Fruit fly (Drosophila melanogaster) whole organism, embryonic: ENCODE measurements around the gene CG6443.

Source experiments
- Adf1 ChIP-seq: fragments of 200-800 bp; sonication (Bioruptor generic); IDR thresholded peaks from 2 replicates; pipeline ENCODE4 v1.3.6; 2022; ENCODE audit warnings: missing biosample characterization, missing genetic modification characterization
- Atf6 ChIP-seq: fragments of 200-800 bp; sonication (Bioruptor generic); IDR thresholded peaks from 2 replicates; pipeline ENCODE4 v1.3.6; 2022; ENCODE audit warnings: missing biosample characterization, missing genetic modification characterization
- BtbVII ChIP-seq: fragments of 200-800 bp; sonication (Bioruptor generic); optimal IDR thresholded peaks from 3 replicates; lab custom pipeline; 2017; ENCODE audit warnings: missing biosample characterization, mild to moderate bottlenecking, missing genetic modification characterization
- C15 ChIP-seq: fragments of 200-800 bp; sonication (Bioruptor generic); IDR thresholded peaks from 3 replicates; pipeline ENCODE4 v1.3.6; 2022; ENCODE audit warnings: missing biosample characterization, missing genetic modification characterization
- CG10147 ChIP-seq: fragments of 200-800 bp; sonication (Bioruptor generic); optimal IDR thresholded peaks from 2 replicates; lab custom pipeline; 2019; ENCODE audit warnings: missing biosample characterization, mild to moderate bottlenecking, missing genetic modification characterization, moderate library complexity
- CG10267 ChIP-seq: fragments of 200-800 bp; sonication (Bioruptor generic); optimal IDR thresholded peaks from 2 replicates; lab custom pipeline; 2018; ENCODE audit warnings: missing biosample characterization, mild to moderate bottlenecking, missing genetic modification characterization, moderate library complexity
- CG10321 ChIP-seq: fragments of 200-800 bp; sonication (Bioruptor generic); IDR thresholded peaks from 2 replicates; pipeline ENCODE4 v1.3.6; 2022; ENCODE audit warnings: missing biosample characterization, missing genetic modification characterization
- CG10366 ChIP-seq: fragments of 200-800 bp; sonication (Bioruptor generic); IDR thresholded peaks from 2 replicates; pipeline ENCODE4 v1.3.6; 2022; ENCODE audit warnings: missing biosample characterization, missing genetic modification characterization
- CG11247 ChIP-seq: fragments of 200-800 bp; sonication (Bioruptor generic); IDR thresholded peaks from 2 replicates; pipeline ENCODE4 v1.3.6; 2022; ENCODE audit warnings: missing biosample characterization, missing genetic modification characterization
- CG17568 ChIP-seq: fragments of 200-800 bp; sonication (Bioruptor generic); optimal IDR thresholded peaks from 2 replicates; lab custom pipeline; 2018; ENCODE audit warnings: missing biosample characterization, mild to moderate bottlenecking, missing genetic modification characterization, moderate library complexity
- CG17802 ChIP-seq: fragments of 200-800 bp; sonication (Bioruptor generic); optimal IDR thresholded peaks from 2 replicates; lab custom pipeline; 2018; ENCODE audit warnings: missing biosample characterization, mild to moderate bottlenecking, missing genetic modification characterization, moderate library complexity
- CG31388 ChIP-seq: fragments of 200-800 bp; sonication (Bioruptor generic); optimal IDR thresholded peaks from 2 replicates; lab custom pipeline; 2016; ENCODE audit warnings: missing biosample characterization, missing genetic modification characterization
- CG33557 ChIP-seq: fragments of 200-800 bp; sonication (Bioruptor generic); optimal IDR thresholded peaks from 2 replicates; lab custom pipeline; 2019; ENCODE audit warnings: missing biosample characterization, mild to moderate bottlenecking, missing genetic modification characterization, moderate library complexity
- CG5180 ChIP-seq: fragments of 200-800 bp; sonication (Bioruptor generic); optimal IDR thresholded peaks from 3 replicates; lab custom pipeline; 2017; ENCODE audit warnings: missing biosample characterization, missing genetic modification characterization, mild to moderate bottlenecking, moderate library complexity, missing genetic modification reagents
- CG6683 ChIP-seq: fragments of 200-800 bp; sonication (Bioruptor generic); optimal IDR thresholded peaks from 2 replicates; lab custom pipeline; 2017; ENCODE audit warnings: missing biosample characterization, mild to moderate bottlenecking, missing genetic modification characterization, missing genetic modification reagents
- CG7556 ChIP-seq: fragments of 200-800 bp; sonication (Bioruptor generic); optimal IDR thresholded peaks from 2 replicates; lab custom pipeline; 2017; ENCODE audit warnings: missing biosample characterization, mild to moderate bottlenecking, missing genetic modification characterization
- CG8281 ChIP-seq: fragments of 200-800 bp; sonication (Bioruptor generic); optimal IDR thresholded peaks from 2 replicates; lab custom pipeline; 2018; ENCODE audit warnings: missing biosample characterization, mild to moderate bottlenecking, missing genetic modification characterization, moderate library complexity
- CG8765 ChIP-seq: fragments of 200-800 bp; sonication (Bioruptor generic); IDR thresholded peaks from 2 replicates; pipeline ENCODE4 v1.3.6; 2022; ENCODE audit warnings: missing biosample characterization, missing genetic modification characterization
- CkIIα-i1 ChIP-seq: fragments of 200-800 bp; sonication (Bioruptor generic); IDR thresholded peaks from 2 replicates; pipeline ENCODE4 v1.3.6; 2022; ENCODE audit warnings: missing biosample characterization, missing genetic modification characterization
- Dbx ChIP-seq: fragments of 200-800 bp; sonication (Bioruptor generic); IDR thresholded peaks from 3 replicates; pipeline ENCODE4 v1.3.6; 2022; ENCODE audit warnings: missing biosample characterization, missing genetic modification characterization
- Dip3 ChIP-seq: fragments of 200-800 bp; sonication (Bioruptor generic); optimal IDR thresholded peaks from 3 replicates; lab custom pipeline; 2016; ENCODE audit warnings: missing biosample characterization, missing genetic modification characterization
- H15 ChIP-seq: fragments of 200-800 bp; sonication (Bioruptor generic); IDR thresholded peaks from 3 replicates; pipeline ENCODE4 v1.3.6; 2022; ENCODE audit warnings: missing biosample characterization, missing genetic modification characterization
- H2.0 ChIP-seq: fragments of 200-800 bp; sonication (Bioruptor generic); IDR thresholded peaks from 2 replicates; pipeline ENCODE4 v1.3.6; 2022; ENCODE audit warnings: missing biosample characterization, missing genetic modification characterization
- Hey ChIP-seq: fragments of 200-800 bp; sonication (Bioruptor generic); optimal IDR thresholded peaks from 3 replicates; lab custom pipeline; 2018; ENCODE audit warnings: missing biosample characterization, mild to moderate bottlenecking, missing genetic modification characterization
- Hmx ChIP-seq: fragments of 200-800 bp; sonication (Bioruptor generic); optimal IDR thresholded peaks from 2 replicates; lab custom pipeline; 2016; ENCODE audit warnings: missing biosample characterization, missing genetic modification characterization
- Oaz ChIP-seq: fragments of 200-800 bp; sonication (Bioruptor generic); IDR thresholded peaks from 2 replicates; pipeline ENCODE4 v1.3.6; 2022; ENCODE audit warnings: missing biosample characterization, missing genetic modification characterization
- Oli ChIP-seq: fragments of 200-800 bp; sonication (Bioruptor generic); optimal IDR thresholded peaks from 2 replicates; lab custom pipeline; 2018; ENCODE audit warnings: missing biosample characterization, mild to moderate bottlenecking, missing genetic modification characterization, moderate library complexity
- Poxn ChIP-seq: fragments of 200-800 bp; sonication (Bioruptor generic); IDR thresholded peaks from 2 replicates; pipeline ENCODE4 v1.3.6; 2022; ENCODE audit warnings: missing biosample characterization, missing genetic modification characterization
- Stat92E ChIP-seq, 3 experiments: fragments of >200 bp in 2 of 3; fragments of 200-800 bp in 1 of 3; sonication (Bioruptor generic) in 1 of 3; optimal IDR thresholded peaks; 2 replicates each; lab custom pipeline; 2017 to 2019; ENCODE audit warnings: missing biosample characterization in 3 of 3, missing genetic modification characterization in 3 of 3, mild to moderate bottlenecking in 1 of 3, moderate library complexity in 1 of 3
- ato ChIP-seq: fragments of 200-800 bp; sonication (Bioruptor generic); IDR thresholded peaks from 2 replicates; pipeline ENCODE4 v1.3.6; 2022; ENCODE audit warnings: missing biosample characterization, missing genetic modification characterization; ENCODE audit not compliant: partially characterized antibody
- az2 ChIP-seq: fragments of 200-800 bp; sonication (Bioruptor generic); optimal IDR thresholded peaks from 3 replicates; lab custom pipeline; 2016; ENCODE audit warnings: missing biosample characterization, missing genetic modification characterization
- br ChIP-seq: fragments of >200 bp; optimal IDR thresholded peaks from 2 replicates; lab custom pipeline; 2017
- cad ChIP-seq: fragments of >200 bp; optimal IDR thresholded peaks from 2 replicates; lab custom pipeline; 2017; ENCODE audit warnings: missing biosample characterization, missing genetic modification characterization
- ci ChIP-seq: fragments of 200-800 bp; sonication (Bioruptor generic); IDR thresholded peaks from 3 replicates; pipeline ENCODE4 v1.3.6; 2022; ENCODE audit warnings: missing biosample characterization, missing genetic modification characterization
- crc ChIP-seq: fragments of 200-800 bp; sonication (Bioruptor generic); optimal IDR thresholded peaks from 2 replicates; lab custom pipeline; 2016; ENCODE audit warnings: missing biosample characterization, missing genetic modification characterization
- crp ChIP-seq, 2 experiments: fragments of 200-800 bp; sonication (Bioruptor generic); optimal IDR thresholded peaks; 2 replicates in 1 of 2; 3 replicates in 1 of 2; lab custom pipeline; 2017; ENCODE audit warnings: missing biosample characterization in 2 of 2, missing genetic modification characterization in 2 of 2, mild to moderate bottlenecking in 1 of 2, moderate library complexity in 1 of 2
- danr ChIP-seq: fragments of 200-800 bp; sonication (Bioruptor generic); IDR thresholded peaks from 2 replicates; pipeline ENCODE4 v1.3.6; 2022; ENCODE audit warnings: missing biosample characterization, missing genetic modification characterization
- dimm ChIP-seq: fragments of 200-800 bp; sonication (Bioruptor generic); IDR thresholded peaks from 2 replicates; pipeline ENCODE4 v1.3.6; 2022; ENCODE audit warnings: missing biosample characterization, missing genetic modification characterization
- dmrt99B ChIP-seq: fragments of 200-800 bp; sonication (Bioruptor generic); optimal IDR thresholded peaks from 2 replicates; lab custom pipeline; 2018; ENCODE audit warnings: missing biosample characterization, mild to moderate bottlenecking, missing genetic modification characterization, moderate library complexity
- eve ChIP-seq, 2 experiments: fragments of >200 bp; optimal IDR thresholded peaks; 2 replicates each; lab custom pipeline; 2017; ENCODE audit warnings: missing biosample characterization in 2 of 2, missing genetic modification characterization in 2 of 2
- ewg ChIP-seq: fragments of 200-800 bp; sonication (Bioruptor generic); optimal IDR thresholded peaks from 3 replicates; lab custom pipeline; 2017; ENCODE audit warnings: mild to moderate bottlenecking, missing biosample characterization, missing genetic modification reagents, missing genetic modification characterization
- gt ChIP-seq: fragments of 200-800 bp; sonication (Bioruptor generic); IDR thresholded peaks from 2 replicates; pipeline ENCODE4 v1.3.6; 2022; ENCODE audit warnings: missing biosample characterization, missing genetic modification characterization
- kah ChIP-seq: fragments of 200-800 bp; sonication (Bioruptor generic); optimal IDR thresholded peaks from 2 replicates; lab custom pipeline; 2018; ENCODE audit warnings: missing biosample characterization, mild to moderate bottlenecking, missing genetic modification characterization
- lilli ChIP-seq: fragments of 200-800 bp; sonication (Bioruptor generic); optimal IDR thresholded peaks from 3 replicates; lab custom pipeline; 2016; ENCODE audit warnings: missing biosample characterization, missing genetic modification characterization
- nerfin-1 ChIP-seq: fragments of 200-800 bp; sonication (Bioruptor generic); optimal IDR thresholded peaks from 3 replicates; lab custom pipeline; 2019; ENCODE audit warnings: missing biosample characterization, mild to moderate bottlenecking, missing genetic modification characterization, moderate library complexity
- odd ChIP-seq: fragments of 200-800 bp; sonication (Bioruptor generic); optimal IDR thresholded peaks from 2 replicates; lab custom pipeline; 2017; ENCODE audit warnings: missing biosample characterization, mild to moderate bottlenecking, missing genetic modification characterization
- org-1 ChIP-seq: fragments of 200-800 bp; sonication (Bioruptor generic); optimal IDR thresholded peaks from 2 replicates; lab custom pipeline; 2017; ENCODE audit warnings: missing biosample characterization, missing genetic modification characterization
- peb ChIP-seq: fragments of 200-800 bp; sonication (Bioruptor generic); IDR thresholded peaks from 2 replicates; pipeline ENCODE4 v1.3.6; 2022; ENCODE audit warnings: missing biosample characterization, missing genetic modification characterization
- rib ChIP-seq: fragments of 200-800 bp; sonication (Bioruptor generic); IDR thresholded peaks from 2 replicates; pipeline ENCODE4 v1.3.6; 2022; ENCODE audit warnings: missing biosample characterization, missing genetic modification characterization
- sim ChIP-seq: fragments of 200-800 bp; sonication (Bioruptor generic); IDR thresholded peaks from 2 replicates; pipeline ENCODE4 v1.3.6; 2022; ENCODE audit warnings: missing biosample characterization, missing genetic modification characterization
- vfl ChIP-seq: fragments of 200-800 bp; sonication (Bioruptor generic); optimal IDR thresholded peaks from 2 replicates; lab custom pipeline; 2016; ENCODE audit warnings: missing biosample characterization, missing genetic modification characterization
- zfh2 ChIP-seq: fragments of 200-800 bp; sonication (Bioruptor generic); optimal IDR thresholded peaks from 2 replicates; lab custom pipeline; 2016; ENCODE audit warnings: missing biosample characterization, missing genetic modification characterization

Gene CG6443

dm6 chr2L:10732343-10732808 lies 3.6 kb downstream of the CG6443 start, which contains the start of the genes EMC3 and Dpy-30L1 (continued):
- TF ChIP-seq kah (GFP tag; lab: Kevin White, UChicago) (no peak), Stat92E (GFP tag; optimal IDR thresholded peaks at IDR 0.05; lab: Kevin White, UChicago) (no peak), CG10321 (GFP tag; lab: Robert Waterston, UW) (no peak), Atf6 (GFP tag; lab: Robert Waterston, UW) (peak; percentile 22; the same call in 1 of the 2 replicates), peb (GFP tag; lab: Robert Waterston, UW) (no peak), danr (no peak), Dip3 (GFP tag; lab: Kevin White, UChicago) (peak; percentile 45), Adf1 (GFP tag; lab: Robert Waterston, UW) (no peak), Hmx (GFP tag; lab: Kevin White, UChicago) (no peak), CG8765 (GFP tag; lab: Robert Waterston, UW) (no peak), Dbx (GFP tag; lab: Robert Waterston, UW) (peak; percentile 75), CG7556 (peak; percentile 34), gt (no peak), CG8281 (tag; lab: Kevin White, UChicago) (no peak), Poxn (GFP tag; lab: Robert Waterston, UW) (no peak), dimm (GFP tag; lab: Robert Waterston, UW) (no peak), CkIIα-i1 (GFP tag; lab: Robert Waterston, UW) (no peak), Oli (peak; percentile 28), ewg (no peak), H2.0 (peak; percentile 48), CG17568 (GFP tag; lab: Kevin White, UChicago) (no peak), H15 (GFP tag; lab: Robert Waterston, UW) (no peak), CG10366 (GFP tag; lab: Robert Waterston, UW) (peak; percentile 30; the same call in 1 of the 2 replicates), sim (GFP tag; lab: Robert Waterston, UW) (no peak), ci (GFP tag; lab: Robert Waterston, UW) (0 out of 3 replicates have a peak, but pooled peaks have one; percentile 43), dmrt99B (no peak), org-1 (GFP tag; lab: Kevin White, UChicago) (no peak), vfl (peak; percentile 10), br (lab: Kevin White, UChicago) (no peak), C15 (no peak), CG33557 (GFP tag; lab: Kevin White, UChicago) (no peak), odd (GFP tag; lab: Kevin White, UChicago) (no peak), Oaz (no peak), CG10267 (tag; lab: Kevin White, UChicago) (peak; percentile 58), zfh2 (peak; percentile 33), CG17802 (no peak), cad (GFP tag; lab: Kevin White, UChicago) (no peak), CG5180 (no peak), ato (GFP tag; lab: Robert Waterston, UW) (peak; percentile 56; the same call in 1 of the 2 replicates), CG11247 (GFP tag; lab: Robert Waterston, UW) (0 out of 2 replicates have a peak, but pooled peaks have one; percentile 16), az2 (GFP tag; lab: Kevin White, UChicago) (peak; percentile 49), lilli (GFP tag; lab: Kevin White, UChicago) (peak; percentile 78), nerfin-1 (peak; percentile 41), CG10147 (GFP tag; lab: Kevin White, UChicago) (no peak), Hey (tag; lab: Kevin White, UChicago) (no peak), eve (GFP tag; optimal IDR thresholded peaks at IDR 0.05; lab: Kevin White, UChicago) (no peak), crp (GFP tag; optimal IDR thresholded peaks at IDR 0.05; lab: Kevin White, UChicago) (peak in 1 of 2 experiments; percentile 30), CG6683 (GFP tag; lab: Kevin White, UChicago) (no peak), crc (no peak), BtbVII (GFP tag; lab: Kevin White, UChicago) (no peak), CG31388 (no peak), rib (GFP tag; lab: Robert Waterston, UW) (no peak)
